Fruit fly (Drosophila melanogaster) whole organism, prepupa: ENCODE data around the gene hth.

Experiments used
- Blimp-1 ChIP-seq: fragments of 200-800 bp; sonication (Bioruptor generic); optimal IDR thresholded peaks from 3 replicates; lab custom pipeline; 2017; ENCODE audit warnings: missing biosample characterization, missing genetic modification characterization, mild to moderate bottlenecking, moderate library complexity, missing genetic modification reagents
- CG16779 ChIP-seq: fragments of 200-800 bp; sonication (Bioruptor generic); optimal IDR thresholded peaks from 3 replicates; lab custom pipeline; 2017; ENCODE audit warnings: missing biosample characterization, mild to moderate bottlenecking, missing genetic modification characterization
- CG32006 ChIP-seq: fragments of 200-800 bp; sonication (Bioruptor generic); optimal IDR thresholded peaks from 3 replicates; lab custom pipeline; 2017; ENCODE audit warnings: missing biosample characterization, mild to moderate bottlenecking, missing genetic modification characterization
- CG6808 ChIP-seq: fragments of 200-800 bp; sonication (Bioruptor generic); optimal IDR thresholded peaks from 3 replicates; lab custom pipeline; 2017; ENCODE audit warnings: missing biosample characterization, missing genetic modification characterization, mild to moderate bottlenecking, moderate library complexity, missing genetic modification reagents
- Eip75B ChIP-seq: fragments of 200-800 bp; sonication (Bioruptor generic); optimal IDR thresholded peaks from 3 replicates; lab custom pipeline; 2016; ENCODE audit warnings: missing biosample characterization, missing genetic modification characterization
- Eip78C ChIP-seq: fragments of 200-800 bp; sonication (Bioruptor generic); peaks from one replicate; lab custom pipeline; 2016; ENCODE audit warnings: missing biosample characterization, missing genetic modification characterization
- Eip93F ChIP-seq: fragments of 200-800 bp; sonication (Bioruptor generic); optimal IDR thresholded peaks from 2 replicates; lab custom pipeline; 2016; ENCODE audit warnings: missing biosample characterization, mild to moderate bottlenecking, missing genetic modification characterization
- Ets21C ChIP-seq: fragments of 200-800 bp; sonication (Bioruptor generic); optimal IDR thresholded peaks from 3 replicates; lab custom pipeline; 2016; ENCODE audit warnings: missing biosample characterization, missing genetic modification characterization
- Hr4 ChIP-seq: fragments of 200-800 bp; sonication (Bioruptor generic); optimal IDR thresholded peaks from 3 replicates; lab custom pipeline; 2016; ENCODE audit warnings: missing biosample characterization, missing genetic modification characterization
- Lpt ChIP-seq: fragments of 200-800 bp; sonication (Bioruptor generic); optimal IDR thresholded peaks from 3 replicates; lab custom pipeline; 2016; ENCODE audit warnings: missing biosample characterization, missing genetic modification characterization
- Sox14 ChIP-seq: fragments of 200-800 bp; sonication (Bioruptor generic); optimal IDR thresholded peaks from 3 replicates; lab custom pipeline; 2016; ENCODE audit warnings: missing biosample characterization, missing genetic modification characterization
- Sox15 ChIP-seq: fragments of 200-800 bp; sonication (Bioruptor generic); optimal IDR thresholded peaks from 3 replicates; lab custom pipeline; 2016; ENCODE audit warnings: missing biosample characterization, missing genetic modification characterization
- eg ChIP-seq: fragments of 200-800 bp; sonication (Bioruptor generic); IDR thresholded peaks from 3 replicates; pipeline ENCODE4 v1.3.6; 2022; ENCODE audit warnings: missing biosample characterization, missing genetic modification characterization
- fd59A ChIP-seq: fragments of 200-800 bp; sonication (Bioruptor generic); optimal IDR thresholded peaks from 2 replicates; lab custom pipeline; 2017; ENCODE audit warnings: missing biosample characterization, mild to moderate bottlenecking, missing genetic modification characterization, missing genetic modification reagents
- lz ChIP-seq: fragments of 200-800 bp; sonication (Bioruptor generic); optimal IDR thresholded peaks from 3 replicates; lab custom pipeline; 2016; ENCODE audit warnings: missing biosample characterization, missing genetic modification characterization
- pdm3 ChIP-seq: fragments of 200-800 bp; sonication (Bioruptor generic); optimal IDR thresholded peaks from 3 replicates; lab custom pipeline; 2016; ENCODE audit warnings: missing biosample characterization, missing genetic modification characterization
- spab ChIP-seq: fragments of 200-800 bp; sonication (Bioruptor generic); optimal IDR thresholded peaks from 2 replicates; lab custom pipeline; 2017; ENCODE audit warnings: missing biosample characterization, mild to moderate bottlenecking, missing genetic modification characterization, missing genetic modification reagents
- svp ChIP-seq: fragments of 200-800 bp; sonication (Bioruptor generic); peaks from one replicate; lab custom pipeline; 2016; ENCODE audit warnings: missing biosample characterization, missing genetic modification characterization
- vri ChIP-seq: fragments of 200-800 bp; sonication (Bioruptor generic); optimal IDR thresholded peaks from 3 replicates; lab custom pipeline; 2016; ENCODE audit warnings: missing biosample characterization, mild to moderate bottlenecking, missing genetic modification characterization

Gene hth

dm6 chr3R:10463548-10463947 lies 175.8 kb downstream of the hth start (continued):
- TF ChIP-seq eg (GFP tag; lab: Robert Waterston, UW) (no peak), CG6808 (GFP tag; lab: Kevin White, UChicago) (peak; percentile 38), Hr4 (GFP tag; lab: Kevin White, UChicago) (no peak), svp (peak; percentile 65), vri (GFP tag; lab: Kevin White, UChicago) (no peak), Ets21C (GFP tag; lab: Kevin White, UChicago) (no peak), spab (GFP tag; lab: Kevin White, UChicago) (peak; percentile 24), Lpt (GFP tag; lab: Kevin White, UChicago) (no peak), CG16779 (no peak), Eip75B (GFP tag; lab: Kevin White, UChicago) (no peak), Eip78C (GFP tag; lab: Kevin White, UChicago) (peak; percentile 66), fd59A (GFP tag; lab: Kevin White, UChicago) (peak; percentile 25), pdm3 (GFP tag; lab: Kevin White, UChicago) (no peak), lz (peak; percentile 11), Eip93F (GFP tag; lab: Kevin White, UChicago) (no peak), CG32006 (no peak), Sox14 (no peak), Sox15 (GFP tag; lab: Kevin White, UChicago) (no peak), Blimp-1 (GFP tag; lab: Kevin White, UChicago) (no peak)
